Worm (Caenorhabditis elegans) whole organism, L2 larva: ENCODE data around the gene ZC404.2.
A peak's percentile ranks its signal among the peaks of the same experiment; 100 is the strongest.

Experiments
- R02D3.7 ChIP-seq: fragments of 150-350 bp; optimal IDR thresholded peaks from 2 replicates; lab custom pipeline; 2014; ENCODE audit warnings: missing biosample characterization, missing genetic modification characterization
- Y55F3AM.14 ChIP-seq: fragments of 200-800 bp; sonication (Bioruptor generic); optimal IDR thresholded peaks from 2 replicates; lab custom pipeline; 2018; ENCODE audit warnings: mild to moderate bottlenecking, missing genetic modification characterization, missing compliant biosample characterization
- ZK546.5 ChIP-seq: sonication (generic microtip); optimal IDR thresholded peaks from 2 replicates; lab custom pipeline; 2017; ENCODE audit warnings: missing biosample characterization, missing genetic modification characterization
- aly-2 ChIP-seq: fragments of 150-350 bp; optimal IDR thresholded peaks from 2 replicates; lab custom pipeline; 2014; ENCODE audit warnings: missing biosample characterization, missing genetic modification characterization
- ama-1 ChIP-seq: fragments of 150-350 bp; optimal IDR thresholded peaks from 2 replicates; lab custom pipeline; 2018; ENCODE audit warnings: inconsistent platforms
- blmp-1 ChIP-seq: sonication (generic microtip); optimal IDR thresholded peaks from 2 replicates; lab custom pipeline; 2017; ENCODE audit warnings: missing genetic modification characterization, mild to moderate bottlenecking, missing compliant biosample characterization, antibody characterized with exemption, moderate library complexity; ENCODE audit not compliant: insufficient read depth
- ceh-16 ChIP-seq: fragments of 150-350 bp; optimal IDR thresholded peaks from 2 replicates; lab custom pipeline; 2014; ENCODE audit warnings: missing biosample characterization, missing genetic modification characterization
- ceh-82 ChIP-seq: fragments of 150-350 bp; optimal IDR thresholded peaks from 2 replicates; lab custom pipeline; 2014; ENCODE audit warnings: missing biosample characterization, missing genetic modification characterization
- crh-2 ChIP-seq: sonication (generic microtip); optimal IDR thresholded peaks from 2 replicates; lab custom pipeline; 2017; ENCODE audit warnings: missing biosample characterization, missing genetic modification characterization
- egl-27 ChIP-seq: sonication (generic microtip); optimal IDR thresholded peaks from 3 replicates; lab custom pipeline; 2017; ENCODE audit warnings: missing biosample characterization, missing genetic modification reagents, missing genetic modification characterization
- elt-1 ChIP-seq: fragments of 150-350 bp; optimal IDR thresholded peaks from 2 replicates; lab custom pipeline; 2014; ENCODE audit warnings: missing biosample characterization, missing genetic modification characterization
- elt-3 ChIP-seq: sonication (generic microtip); optimal IDR thresholded peaks from 2 replicates; lab custom pipeline; 2017; ENCODE audit warnings: missing biosample characterization, missing genetic modification characterization
- lin-13 ChIP-seq: fragments of 150-350 bp; optimal IDR thresholded peaks from 2 replicates; lab custom pipeline; 2014; ENCODE audit warnings: missing biosample characterization, missing genetic modification reagents, missing genetic modification characterization
- mab-5 ChIP-seq: fragments of 150-350 bp; optimal IDR thresholded peaks from 2 replicates; lab custom pipeline; 2014; ENCODE audit warnings: missing biosample characterization, missing genetic modification characterization
- mbf-1 ChIP-seq: sonication (generic microtip); optimal IDR thresholded peaks from 2 replicates; lab custom pipeline; 2017; ENCODE audit warnings: missing biosample characterization, missing genetic modification characterization
- mdl-1 ChIP-seq, 2 experiments: fragments of 150-350 bp in 1 of 2; sonication (generic microtip) in 1 of 2; optimal IDR thresholded peaks; 2 replicates each; lab custom pipeline; 2017; ENCODE audit warnings: missing biosample characterization in 2 of 2, missing genetic modification characterization in 2 of 2
- nhr-10 ChIP-seq: sonication (generic microtip); optimal IDR thresholded peaks from 2 replicates; lab custom pipeline; 2017; ENCODE audit warnings: missing biosample characterization, missing genetic modification characterization
- nhr-11 ChIP-seq: fragments of 150-350 bp; optimal IDR thresholded peaks from 2 replicates; lab custom pipeline; 2014; ENCODE audit warnings: missing biosample characterization, missing genetic modification characterization
- nhr-129 ChIP-seq: fragments of 150-350 bp; optimal IDR thresholded peaks from 2 replicates; lab custom pipeline; 2014; ENCODE audit warnings: missing biosample characterization, missing genetic modification characterization
- nhr-21 ChIP-seq: fragments of 150-350 bp; optimal IDR thresholded peaks from 2 replicates; lab custom pipeline; 2014; ENCODE audit warnings: missing biosample characterization, missing genetic modification characterization
- nhr-237 ChIP-seq: fragments of 150-350 bp; optimal IDR thresholded peaks from 2 replicates; lab custom pipeline; 2014; ENCODE audit warnings: missing biosample characterization, missing genetic modification characterization
- nhr-25 ChIP-seq: fragments of 150-350 bp; sonication (generic microtip); optimal IDR thresholded peaks from 3 replicates; lab custom pipeline; 2014; ENCODE audit warnings: missing biosample characterization, missing genetic modification characterization
- peb-1 ChIP-seq: fragments of 150-350 bp; optimal IDR thresholded peaks from 2 replicates; lab custom pipeline; 2014; ENCODE audit warnings: missing biosample characterization, missing genetic modification characterization
- sem-4 ChIP-seq: fragments of 150-350 bp; optimal IDR thresholded peaks from 2 replicates; lab custom pipeline; 2014; ENCODE audit warnings: missing biosample characterization, missing genetic modification reagents, missing genetic modification characterization
- skn-1 ChIP-seq: sonication (generic microtip); optimal IDR thresholded peaks from 2 replicates; lab custom pipeline; 2017; ENCODE audit warnings: missing biosample characterization, missing genetic modification characterization
- sma-3 ChIP-seq: sonication (generic microtip); optimal IDR thresholded peaks from 2 replicates; lab custom pipeline; 2016; ENCODE audit warnings: missing genetic modification reagents, missing genetic modification characterization, missing compliant biosample characterization
- snpc-4 ChIP-seq: fragments of 150-350 bp; optimal IDR thresholded peaks from 2 replicates; lab custom pipeline; 2014; ENCODE audit warnings: missing biosample characterization, missing genetic modification characterization
- unc-39 ChIP-seq: fragments of 150-350 bp; optimal IDR thresholded peaks from 2 replicates; lab custom pipeline; 2014; ENCODE audit warnings: missing biosample characterization, missing genetic modification characterization
- unc-55 ChIP-seq: fragments of 150-350 bp; sonication (generic microtip); optimal IDR thresholded peaks from 3 replicates; lab custom pipeline; 2014; ENCODE audit warnings: missing biosample characterization, missing genetic modification reagents, missing genetic modification characterization
- unc-62 ChIP-seq: fragments of 150-350 bp; optimal IDR thresholded peaks from 2 replicates; lab custom pipeline; 2014; ENCODE audit warnings: missing biosample characterization, missing genetic modification reagents, missing genetic modification characterization
- zag-1 ChIP-seq: fragments of 150-350 bp; optimal IDR thresholded peaks from 2 replicates; lab custom pipeline; 2014; ENCODE audit warnings: missing biosample characterization, missing genetic modification characterization
- ztf-4 ChIP-seq: fragments of 150-350 bp; optimal IDR thresholded peaks from 2 replicates; lab custom pipeline; 2014; ENCODE audit warnings: missing biosample characterization, missing genetic modification characterization

ZC404.2 gene

ce11 chrV:6829404-6829803 lies 41.7 kb downstream of the ZC404.2 start, which contains the start of gene col-141:
col-141 (plus strand) TSS chrV:6829704.
- TF ChIP-seq snpc-4 (tag; lab: Kevin White, UChicago) (no peak), aly-2 (tag; lab: Kevin White, UChicago) (no peak), blmp-1 (tag; lab: Kevin White, UChicago) (no peak), egl-27 (tag; lab: Kevin White, UChicago) (no peak)

ce11 chrV:6830075-6830474 lies 42.3 kb downstream of the ZC404.2 start:
- no peak for TF ChIP-seq mdl-1 (tag; optimal IDR thresholded peaks at IDR 0.05; lab: Kevin White, UChicago)
- TF ChIP-seq R02D3.7 (tag; lab: Kevin White, UChicago), result no peak
- no peak for TF ChIP-seq Y55F3AM.14
- TF ChIP-seq ztf-4 (tag; lab: Kevin White, UChicago), result no peak
- TF ChIP-seq snpc-4 (tag; lab: Kevin White, UChicago), result no peak
- no peak for TF ChIP-seq ceh-16 (tag; lab: Kevin White, UChicago)
- no peak for TF ChIP-seq lin-13 (GFP tag; lab: Kevin White, UChicago)
- TF ChIP-seq nhr-129 (tag; lab: Kevin White, UChicago), result no peak
- no peak for TF ChIP-seq nhr-237
- TF ChIP-seq, all 48 proteins: peak for 0

ce11 chrV:6830755-6831227 lies 43.0 kb downstream of the ZC404.2 start, which contains the start of gene col-142:
col-142 (plus strand) TSS chrV:6831177.
- TF ChIP-seq ZK546.5, result no peak
- TF ChIP-seq sma-3 (GFP tag; lab: Kevin White, UChicago), result peak; percentile 8
- TF ChIP-seq, all 48 proteins: peak for 1

- TF ChIP-seq zag-1 (tag; lab: Kevin White, UChicago), result no peak
- TF ChIP-seq elt-3 (tag; lab: Kevin White, UChicago), result no peak
- no peak for TF ChIP-seq nhr-237
- no peak for TF ChIP-seq unc-39 (tag; lab: Kevin White, UChicago)
- TF ChIP-seq ceh-16 (tag; lab: Kevin White, UChicago), result no peak
- no peak for TF ChIP-seq aly-2 (tag; lab: Kevin White, UChicago)
- TF ChIP-seq elt-1, result no peak
- TF ChIP-seq egl-27 (tag; lab: Kevin White, UChicago), result no peak
These were observed 43.8 kb downstream of the ZC404.2 start for ce11 chrV:6831539-6831938.

- no peak for TF ChIP-seq ama-1 (lab: Kevin White, UChicago)
- TF ChIP-seq ceh-82 (tag; lab: Kevin White, UChicago), result no peak
- TF ChIP-seq mbf-1, result no peak
- no peak for TF ChIP-seq nhr-21
These were observed 47.5 kb downstream of the ZC404.2 start, which contains the start of the genes T15B7.14 and col-143 for ce11 chrV:6835242-6835641. T15B7.14 (minus strand) TSS chrV:6835342. col-143 (plus strand) TSS chrV:6835635.

ce11 chrV:6836036-6836435 lies 48.3 kb downstream of the ZC404.2 start:
- TF ChIP-seq zag-1 (tag; lab: Kevin White, UChicago) (no peak), nhr-25 (tag; lab: Kevin White, UChicago) (no peak), unc-55 (GFP tag; lab: Kevin White, UChicago) (no peak), peb-1 (tag; lab: Kevin White, UChicago) (no peak), snpc-4 (tag; lab: Kevin White, UChicago) (no peak), skn-1 (tag; lab: Kevin White, UChicago) (no peak), mab-5 (no peak), nhr-11 (tag; lab: Kevin White, UChicago) (no peak), mbf-1 (no peak), crh-2 (no peak), nhr-21 (no peak), unc-62 (GFP tag; lab: Kevin White, UChicago) (no peak), ZK546.5 (no peak), nhr-237 (no peak), sem-4 (tag; lab: Kevin White, UChicago) (no peak), nhr-10 (tag; lab: Kevin White, UChicago) (no peak), sma-3 (GFP tag; lab: Kevin White, UChicago) (no peak), unc-39 (tag; lab: Kevin White, UChicago) (no peak), egl-27 (tag; lab: Kevin White, UChicago) (no peak), nhr-129 (tag; lab: Kevin White, UChicago) (no peak)
